Fruit fly (Drosophila melanogaster) whole organism, pupa: ENCODE measurements around the gene CG6688.
A peak's percentile ranks its signal among the peaks of the same experiment; 100 is the strongest.

ENCODE experiments used
- CG10348 ChIP-seq: fragments of 200-800 bp; sonication (Bioruptor generic); IDR thresholded peaks from 2 replicates; pipeline ENCODE4 v1.3.6; 2022; ENCODE audit warnings: missing biosample characterization, missing genetic modification characterization
- CG13204 ChIP-seq: fragments of 200-800 bp; sonication (Bioruptor generic); optimal IDR thresholded peaks from 2 replicates; lab custom pipeline; 2018; ENCODE audit warnings: missing biosample characterization, mild to moderate bottlenecking, missing genetic modification characterization, moderate library complexity
- CG15710 ChIP-seq: fragments of 200-800 bp; sonication (Bioruptor generic); optimal IDR thresholded peaks from 2 replicates; lab custom pipeline; 2018; ENCODE audit warnings: missing biosample characterization, mild to moderate bottlenecking, missing genetic modification characterization, moderate library complexity
- CG4496 ChIP-seq: fragments of 200-800 bp; sonication (Bioruptor generic); IDR thresholded peaks from 3 replicates; pipeline ENCODE4 v1.3.6; 2022; ENCODE audit warnings: missing biosample characterization, missing genetic modification characterization
- EcR ChIP-seq: fragments of 200-800 bp; sonication (Bioruptor generic); optimal IDR thresholded peaks from 3 replicates; lab custom pipeline; 2019; ENCODE audit warnings: missing biosample characterization, missing genetic modification characterization, mild to moderate bottlenecking, moderate library complexity, missing genetic modification reagents
- Pif1A ChIP-seq: fragments of 200-800 bp; sonication (Bioruptor generic); optimal IDR thresholded peaks from 3 replicates; lab custom pipeline; 2016; ENCODE audit warnings: missing biosample characterization, missing genetic modification characterization
- Pif1B ChIP-seq: fragments of 200-800 bp; sonication (Bioruptor generic); optimal IDR thresholded peaks from 3 replicates; lab custom pipeline; 2016; ENCODE audit warnings: missing biosample characterization, missing genetic modification characterization
- Snoo ChIP-seq: fragments of 200-800 bp; sonication (Bioruptor generic); optimal IDR thresholded peaks from 3 replicates; lab custom pipeline; 2017; ENCODE audit warnings: missing biosample characterization, mild to moderate bottlenecking, missing genetic modification characterization, inconsistent platforms
- fd96Ca ChIP-seq: fragments of 200-800 bp; sonication (Bioruptor generic); IDR thresholded peaks from 3 replicates; pipeline ENCODE4 v1.3.6; 2022; ENCODE audit warnings: missing biosample characterization, missing genetic modification characterization

dm6 chr3R:23035463-23035862 is 23.3 kb downstream of the CG6688 start, which contains the start of gene CG13833:
- TF ChIP-seq fd96Ca: 0 out of 3 replicates have a peak, but pooled peaks have one; percentile 44
- 0 out of 3 replicates have a peak, but pooled peaks have one; percentile 34 for TF ChIP-seq CG4496 (GFP tag; lab: Robert Waterston, UW)
- no peak for TF ChIP-seq Snoo (tag; lab: Kevin White, UChicago)
- no peak for TF ChIP-seq Pif1A
- TF ChIP-seq CG13204 (GFP tag; lab: Kevin White, UChicago): no peak
- TF ChIP-seq EcR (GFP tag; lab: Kevin White, UChicago): no peak
- no peak for TF ChIP-seq CG10348
- TF ChIP-seq CG15710: no peak
- TF ChIP-seq Pif1B (GFP tag; lab: Kevin White, UChicago): no peak
